Fruit fly (Drosophila melanogaster) whole organism, wandering third instar larva: ENCODE results near the gene CG13404.

Source experiments
- Abd-B ChIP-seq: fragments of >200 bp; optimal IDR thresholded peaks from 2 replicates; lab custom pipeline; 2017; ENCODE audit warnings: missing biosample characterization, missing genetic modification characterization
- CG32264 ChIP-seq: fragments of 200-800 bp; sonication (Bioruptor generic); optimal IDR thresholded peaks from 2 replicates; lab custom pipeline; 2016; ENCODE audit warnings: missing biosample characterization, missing genetic modification characterization
- Hr78 ChIP-seq: fragments of >200 bp; optimal IDR thresholded peaks from 2 replicates; lab custom pipeline; 2017; ENCODE audit warnings: missing biosample characterization, missing genetic modification characterization
- Hr83 ChIP-seq: fragments of 200-300 bp; sonication (Bioruptor generic); optimal IDR thresholded peaks from 2 replicates; lab custom pipeline; 2016; ENCODE audit warnings: missing biosample characterization, mild to moderate bottlenecking, missing genetic modification characterization, moderate library complexity; ENCODE audit not compliant: poor library complexity, severe bottlenecking
- Jra ChIP-seq: sonication (Bioruptor generic); optimal IDR thresholded peaks from 2 replicates; lab custom pipeline; 2016; ENCODE audit warnings: missing biosample characterization, missing genetic modification characterization
- Myc ChIP-seq: fragments of >200 bp; optimal IDR thresholded peaks from 2 replicates; lab custom pipeline; 2017
- fru ChIP-seq: fragments of 200-800 bp; sonication (Bioruptor generic); optimal IDR thresholded peaks from 3 replicates; lab custom pipeline; 2016; ENCODE audit warnings: missing biosample characterization, mild to moderate bottlenecking, missing genetic modification characterization
- h ChIP-seq: fragments of 200-800 bp; sonication (Bioruptor generic); optimal IDR thresholded peaks from 3 replicates; lab custom pipeline; 2016; ENCODE audit warnings: missing biosample characterization, mild to moderate bottlenecking, missing genetic modification characterization
- psq ChIP-seq: fragments of 200-800 bp; sonication (Bioruptor generic); optimal IDR thresholded peaks from 3 replicates; lab custom pipeline; 2017; ENCODE audit warnings: missing biosample characterization, mild to moderate bottlenecking, missing genetic modification characterization, moderate library complexity
- tai ChIP-seq: sonication (Bioruptor generic); optimal IDR thresholded peaks from 2 replicates; lab custom pipeline; 2016; ENCODE audit warnings: missing biosample characterization, missing genetic modification characterization
- usp ChIP-seq: fragments of >200 bp; optimal IDR thresholded peaks from 2 replicates; lab custom pipeline; 2017; ENCODE audit warnings: missing biosample characterization, missing genetic modification characterization

DNA sequence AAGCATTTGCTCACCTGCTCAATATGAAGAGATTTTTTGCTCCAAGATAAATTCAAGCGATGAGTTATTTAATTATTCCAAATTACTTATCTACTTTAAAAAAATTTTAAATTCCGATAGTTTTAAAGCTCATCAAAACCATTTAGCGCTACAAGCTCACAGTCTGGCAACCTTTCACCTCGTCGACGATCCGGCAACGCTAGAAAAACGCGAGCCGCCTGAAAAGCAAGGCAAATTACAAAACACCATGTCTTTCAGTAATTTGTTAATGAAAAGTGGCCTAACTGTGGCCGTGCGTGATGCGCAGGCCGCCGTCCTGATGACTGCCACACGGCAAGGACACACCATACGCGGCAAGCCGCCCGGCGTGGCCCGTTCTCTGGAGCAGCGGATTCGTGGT is 40.0 kb downstream of the CG13404 start, which contains the start of gene mRpL38:
- no peak for TF ChIP-seq Myc (lab: Kevin White, UChicago)
- TF ChIP-seq CG32264 (GFP tag; lab: Kevin White, UChicago), result no peak
- TF ChIP-seq h (GFP tag; lab: Kevin White, UChicago), result no peak
- no peak for TF ChIP-seq usp (GFP tag; lab: Kevin White, UChicago)
- TF ChIP-seq psq, result no peak
- TF ChIP-seq fru (GFP tag; lab: Kevin White, UChicago), result no peak
- no peak for TF ChIP-seq tai (GFP tag; lab: Kevin White, UChicago)
- no peak for TF ChIP-seq Hr83 (GFP tag; lab: Kevin White, UChicago)
- TF ChIP-seq Hr78 (GFP tag; lab: Kevin White, UChicago), result no peak
- no peak for TF ChIP-seq Abd-B (GFP tag; lab: Kevin White, UChicago)
- no peak for TF ChIP-seq Jra (GFP tag; lab: Kevin White, UChicago)
